Worm (Caenorhabditis elegans): Measurements from ENCODE around the gene C14C6.13.

DNA sequence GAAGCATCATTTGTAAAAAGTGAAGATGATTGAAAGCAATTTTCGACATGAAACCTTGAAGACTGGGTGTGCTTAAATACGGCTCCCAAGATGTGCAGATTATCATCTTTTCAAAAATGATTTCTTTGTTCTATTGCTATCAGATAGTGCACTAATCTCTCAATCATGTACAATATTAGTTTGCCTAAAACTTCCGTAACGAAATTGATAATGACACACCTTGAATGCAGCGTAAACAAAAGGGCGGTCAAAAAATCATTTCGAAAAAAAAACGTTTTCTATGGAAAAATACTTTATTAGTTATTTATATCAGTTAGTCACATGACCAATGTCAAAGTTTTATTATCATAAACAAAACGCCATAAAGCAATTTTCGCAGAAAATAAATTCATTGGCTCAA, 48.4 kb upstream of the C14C6.13 start, which contains the start of gene F48G7.5:
- TF ChIP-seq flt-1 (GFP tag; IDR thresholded peaks at IDR 0.05) = no peak
- no peak for TF ChIP-seq ama-1 (optimal IDR thresholded peaks at IDR 0.05)
- TF ChIP-seq tra-4 (tag; optimal IDR thresholded peaks at IDR 0.05) = no peak
- TF ChIP-seq pes-1 (GFP tag; IDR thresholded peaks at IDR 0.05) = no peak
- no peak for TF ChIP-seq ets-7 (tag; optimal IDR thresholded peaks at IDR 0.05)
- no peak for TF ChIP-seq tbx-11 (GFP tag; IDR thresholded peaks at IDR 0.05)
- TF ChIP-seq B0310.2 (tag; optimal IDR thresholded peaks at IDR 0.05) = no peak
- no peak for TF ChIP-seq hmg-4 (GFP tag; optimal IDR thresholded peaks at IDR 0.05)

All from whole organism, early embryonic.